Worm (Caenorhabditis elegans) whole organism, late embryonic: ENCODE data around the gene nog-1.

ENCODE experiments used
- npax-4 ChIP-seq: sonication (generic microtip); optimal IDR thresholded peaks from 2 replicates; lab custom pipeline; 2016; ENCODE audit warnings: missing genetic modification characterization, missing compliant biosample characterization
- sox-2 ChIP-seq: fragments of 200-800 bp; sonication (Bioruptor generic); IDR thresholded peaks from 2 replicates; pipeline ENCODE4 v1.3.6; 2022; ENCODE audit warnings: missing genetic modification reagents, missing genetic modification characterization, missing compliant biosample characterization

DNA sequence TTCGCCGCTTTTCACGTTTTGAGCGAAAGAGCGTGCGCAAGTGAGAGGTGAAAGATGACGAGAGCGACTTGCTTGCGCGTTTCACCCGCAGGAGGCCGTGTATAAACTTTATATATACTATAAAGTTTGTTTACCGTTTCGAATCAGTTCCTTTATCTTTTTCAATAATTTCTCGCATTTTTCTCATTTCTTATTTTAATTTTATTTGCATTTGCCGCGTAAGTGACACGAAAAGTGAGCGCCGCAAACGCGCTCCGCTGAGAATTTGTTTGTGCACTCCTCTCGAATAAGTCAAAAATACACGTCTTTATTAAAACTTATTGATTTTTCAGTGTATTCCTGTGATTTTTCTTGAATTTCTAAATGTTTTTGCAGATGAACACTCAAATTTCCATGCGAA is 49.9 kb downstream of the nog-1 start, which contains the start of gene mrpl-55:
- TF ChIP-seq npax-4 (tag; lab: Kevin White, UChicago), result no peak
- no peak for TF ChIP-seq sox-2 (GFP tag; lab: Robert Waterston, UW)
